Worm (Caenorhabditis elegans) whole organism, early embryonic: ENCODE results near the gene hot-1.

Experiments
- B0310.2 ChIP-seq: sonication (generic microtip); optimal IDR thresholded peaks from 2 replicates; lab custom pipeline; 2016; ENCODE audit warnings: mild to moderate bottlenecking, missing genetic modification characterization, missing compliant biosample characterization
- F13C5.2 ChIP-seq: sonication (generic microtip); optimal IDR thresholded peaks from 2 replicates; lab custom pipeline; 2017; ENCODE audit warnings: mild to moderate bottlenecking, missing genetic modification characterization, inconsistent platforms, missing compliant biosample characterization
- aly-1 ChIP-seq: sonication (generic microtip); optimal IDR thresholded peaks from 2 replicates; lab custom pipeline; 2016; ENCODE audit warnings: missing genetic modification characterization, missing compliant biosample characterization
- ama-1 ChIP-seq: fragments of 150-350 bp; optimal IDR thresholded peaks from 2 replicates; lab custom pipeline; 2014
- ceh-13 ChIP-seq: fragments of 200-800 bp; sonication (Bioruptor generic); optimal IDR thresholded peaks from 2 replicates; lab custom pipeline; 2018; ENCODE audit warnings: mild to moderate bottlenecking, missing genetic modification characterization, missing compliant biosample characterization
- ets-7 ChIP-seq: sonication (generic microtip); optimal IDR thresholded peaks from 2 replicates; lab custom pipeline; 2016; ENCODE audit warnings: missing genotype, missing genetic modification characterization, missing compliant biosample characterization
- flt-1 ChIP-seq: fragments of 200-800 bp; sonication (Bioruptor generic); IDR thresholded peaks from 2 replicates; pipeline ENCODE4 v1.3.6; 2022; ENCODE audit warnings: missing genetic modification characterization, missing compliant biosample characterization
- hmg-4 ChIP-seq: fragments of 200-800 bp; sonication (Bioruptor generic); optimal IDR thresholded peaks from 2 replicates; lab custom pipeline; 2018; ENCODE audit warnings: mild to moderate bottlenecking, missing genetic modification characterization, missing compliant biosample characterization
- hnd-1 ChIP-seq: sonication (generic microtip); optimal IDR thresholded peaks from 2 replicates; lab custom pipeline; 2016; ENCODE audit warnings: missing genetic modification characterization, missing compliant biosample characterization
- sea-1 ChIP-seq: fragments of 200-800 bp; sonication (Bioruptor generic); conservative IDR thresholded peaks from 2 replicates; pipeline ENCODE4 v1.3.6; 2022; ENCODE audit warnings: missing genetic modification characterization, missing compliant biosample characterization
- tbx-11 ChIP-seq: fragments of 200-800 bp; sonication (Bioruptor generic); IDR thresholded peaks from 2 replicates; pipeline ENCODE4 v1.3.6; 2022; ENCODE audit warnings: missing genetic modification characterization, missing compliant biosample characterization
- tbx-37 ChIP-seq: fragments of 200-800 bp; sonication (Bioruptor generic); conservative IDR thresholded peaks from 2 replicates; pipeline ENCODE4 v1.3.6; 2022; ENCODE audit warnings: missing genetic modification reagents, missing genetic modification characterization, missing compliant biosample characterization
- tra-4 ChIP-seq: sonication (generic microtip); optimal IDR thresholded peaks from 2 replicates; lab custom pipeline; 2017; ENCODE audit warnings: missing genetic modification characterization, missing compliant biosample characterization

DNA sequence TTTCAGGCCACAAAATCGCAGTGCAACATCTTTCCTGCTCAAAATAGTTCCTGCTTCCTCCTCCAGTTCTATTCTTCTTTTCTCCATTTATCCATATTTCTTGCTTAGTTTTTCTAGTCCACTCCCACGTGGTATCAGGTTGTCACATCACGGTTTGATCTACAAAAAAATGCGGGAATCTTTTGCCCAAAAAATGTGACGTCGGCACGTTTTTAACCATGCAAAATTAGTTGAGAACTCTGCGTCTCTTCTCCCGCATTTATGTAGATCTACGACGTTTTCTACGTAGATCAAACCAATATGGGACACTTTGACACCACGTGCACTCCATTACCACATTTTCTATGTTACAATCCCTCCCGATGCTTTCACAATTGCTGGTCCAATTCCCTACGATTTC lies 21.1 kb downstream of the hot-1 start:
- no peak for TF ChIP-seq aly-1 (tag; lab: Kevin White, UChicago)
- no peak for TF ChIP-seq tbx-37 (GFP tag; lab: Robert Waterston, UW)
- no peak for TF ChIP-seq ama-1
- no peak for TF ChIP-seq F13C5.2 (tag; lab: Kevin White, UChicago)
- no peak for TF ChIP-seq hmg-4 (GFP tag; lab: Kevin White, UChicago)
- TF ChIP-seq tra-4 (tag; lab: Kevin White, UChicago), result no peak
- no peak for TF ChIP-seq ceh-13 (GFP tag; lab: Kevin White, UChicago)
- no peak for TF ChIP-seq tbx-11 (GFP tag; lab: Robert Waterston, UW)
- TF ChIP-seq ets-7, result no peak
- TF ChIP-seq sea-1 (GFP tag; lab: Robert Waterston, UW), result no peak
- no peak for TF ChIP-seq hnd-1 (tag; lab: Kevin White, UChicago)
- no peak for TF ChIP-seq B0310.2
- no peak for TF ChIP-seq flt-1 (GFP tag; lab: Robert Waterston, UW)
